Worm (Caenorhabditis elegans): ENCODE results near the gene moa-2.

- no peak for TF ChIP-seq ama-1 (optimal IDR thresholded peaks at IDR 0.05)
- TF ChIP-seq elt-1 (tag; optimal IDR thresholded peaks at IDR 0.05) = no peak
- TF ChIP-seq nhr-23 (tag; optimal IDR thresholded peaks at IDR 0.05) = no peak
- TF ChIP-seq sma-3 (GFP tag; optimal IDR thresholded peaks at IDR 0.05) = no peak
- TF ChIP-seq nhr-11 (tag; optimal IDR thresholded peaks at IDR 0.05) = no peak
- TF ChIP-seq nhr-237 (tag; optimal IDR thresholded peaks at IDR 0.05) = no peak
- TF ChIP-seq ZK546.5 (tag; optimal IDR thresholded peaks at IDR 0.05) = no peak
- TF ChIP-seq nhr-77 (tag; optimal IDR thresholded peaks at IDR 0.05) = no peak
- no peak for TF ChIP-seq alr-1 (tag; optimal IDR thresholded peaks at IDR 0.05)
- no peak for TF ChIP-seq ceh-82 (tag; optimal IDR thresholded peaks at IDR 0.05)
- no peak for TF ChIP-seq aly-2 (tag; optimal IDR thresholded peaks at IDR 0.05)
- TF ChIP-seq gmeb-1 (tag; optimal IDR thresholded peaks at IDR 0.05) = no peak
These were observed 36.7 kb downstream of the moa-2 start, which contains the start of gene alfa-1 for ce11 chrII:7662008-7662686.

All from whole organism, L2 larva.